Worm (Caenorhabditis elegans) whole organism, young adult: Measurements from ENCODE around the gene ubc-18.

Experiments
- B0261.1 ChIP-seq: sonication (generic microtip); optimal IDR thresholded peaks from 2 replicates; lab custom pipeline; 2016; ENCODE audit warnings: mild to moderate bottlenecking, missing genetic modification characterization, moderate library complexity, missing compliant biosample characterization
- B0336.3 ChIP-seq: fragments of 200-800 bp; sonication (Bioruptor generic); IDR thresholded peaks from 2 replicates; pipeline ENCODE4 v1.3.6; 2022; ENCODE audit warnings: missing genetic modification characterization, missing compliant biosample characterization
- K12H6.12 ChIP-seq: fragments of 200-800 bp; sonication (Bioruptor generic); optimal IDR thresholded peaks from 2 replicates; lab custom pipeline; 2018; ENCODE audit warnings: mild to moderate bottlenecking, missing genetic modification characterization, missing compliant biosample characterization
- die-1 ChIP-seq: sonication (generic microtip); optimal IDR thresholded peaks from 2 replicates; lab custom pipeline; 2016; ENCODE audit warnings: missing genotype, mild to moderate bottlenecking, missing genetic modification characterization, missing compliant biosample characterization
- lin-35 ChIP-seq, 3 experiments: fragments of 150-350 bp in 2 of 3; sonication (generic microtip) in 1 of 3; optimal IDR thresholded peaks; 2 replicates each; lab custom pipeline; 2014 to 2018; ENCODE audit warnings: missing biosample characterization in 3 of 3, missing genetic modification characterization in 3 of 3, missing genetic modification reagents in 3 of 3
- lsy-27 ChIP-seq: sonication (generic microtip); optimal IDR thresholded peaks from 2 replicates; lab custom pipeline; 2017; ENCODE audit warnings: missing genetic modification characterization, mild to moderate bottlenecking, missing compliant biosample characterization, antibody characterized with exemption, missing genotype, borderline replicate concordance; ENCODE audit not compliant: insufficient read depth
- pha-4 ChIP-seq: fragments of 150-350 bp; sonication (generic microtip); optimal IDR thresholded peaks from 2 replicates; lab custom pipeline; 2014; ENCODE audit warnings: missing biosample characterization, missing genetic modification reagents, missing genetic modification characterization
- rec-8 ChIP-seq, 2 experiments: sonication (generic microtip); optimal IDR thresholded peaks; 2 replicates each; lab custom pipeline; 2016; ENCODE audit warnings: mild to moderate bottlenecking in 2 of 2, missing genetic modification characterization in 2 of 2, missing genetic modification reagents in 2 of 2, missing genotype in 2 of 2, missing biosample characterization in 1 of 2, missing compliant biosample characterization in 1 of 2, moderate library complexity in 1 of 2
- xnd-1 ChIP-seq: sonication (generic microtip); optimal IDR thresholded peaks from 2 replicates; lab custom pipeline; 2016; ENCODE audit warnings: missing genotype, missing genetic modification reagents, missing genetic modification characterization, missing compliant biosample characterization

ce11 chrIII:7100001-7100400 lies 31.6 kb upstream of the ubc-18 start, which contains the start of gene ZK418.11:
- no peak for TF ChIP-seq lin-35 (GFP tag; optimal IDR thresholded peaks at IDR 0.05; lab: Kevin White, UChicago)
- TF ChIP-seq B0261.1 = no peak
- TF ChIP-seq pha-4 (tag; lab: Kevin White, UChicago) = no peak
- no peak for TF ChIP-seq K12H6.12 (tag; lab: Kevin White, UChicago)
- no peak for TF ChIP-seq lsy-27 (tag; lab: Kevin White, UChicago)
- TF ChIP-seq die-1 (tag; lab: Kevin White, UChicago) = no peak
- TF ChIP-seq rec-8 (tag; optimal IDR thresholded peaks at IDR 0.05; lab: Kevin White, UChicago) = no peak
- no peak for TF ChIP-seq xnd-1 (tag; lab: Kevin White, UChicago)
- no peak for TF ChIP-seq B0336.3 (GFP tag; lab: Robert Waterston, UW)
